Worm (Caenorhabditis elegans): Measurements from ENCODE around the gene srab-1.

The srab-1 gene

ce11 chrV:5102017-5102416, at the start of gene srab-1:
srab-1 (minus strand) TSS chrV:5102117.
- TF ChIP-seq egl-27 (tag; optimal IDR thresholded peaks at IDR 0.05) (no peak), nhr-25 (tag; optimal IDR thresholded peaks at IDR 0.05; ENCODE audit: borderline replicate concordance, insufficient read depth) (no peak)

- peak in 1 of 2 experiments; percentile 0 for TF ChIP-seq unc-62 (GFP tag; optimal IDR thresholded peaks at IDR 0.05 in 1 of 2)
- TF ChIP-seq unc-62 (tag; optimal IDR thresholded peaks at IDR 0.05) = no peak
- TF ChIP-seq nhr-10 (tag; optimal IDR thresholded peaks at IDR 0.05) = no peak
Measured at ce11 chrV:5150880-5151279, 49.0 kb upstream of the srab-1 start, which contains the start of gene srh-130. srh-130 (plus strand) TSS chrV:5151180.

- no peak for TF ChIP-seq skn-1 (tag; optimal IDR thresholded peaks at IDR 0.05)
- no peak for TF ChIP-seq F37D6.2 (tag; optimal IDR thresholded peaks at IDR 0.05)
- TF ChIP-seq snpc-1.2 (GFP tag; IDR thresholded peaks at IDR 0.05) = no peak
- no peak for TF ChIP-seq pqm-1 (tag; optimal IDR thresholded peaks at IDR 0.05)
- TF ChIP-seq fos-1 (tag; optimal IDR thresholded peaks at IDR 0.05) = no peak
- no peak for TF ChIP-seq nhr-76 (tag; optimal IDR thresholded peaks at IDR 0.05)
- no peak for TF ChIP-seq lim-7 (GFP tag; IDR thresholded peaks at IDR 0.05)
- no peak for TF ChIP-seq T26A8.4 (GFP tag; IDR thresholded peaks at IDR 0.05)
- no peak for TF ChIP-seq egl-43 (GFP tag; IDR thresholded peaks at IDR 0.05)
- no peak for TF ChIP-seq hmg-1.1 (GFP tag; IDR thresholded peaks at IDR 0.05)
Measured at ce11 chrV:5146394-5146793, 44.5 kb upstream of the srab-1 start, which contains the start of gene F14F9.6. F14F9.6 (minus strand) TSS chrV:5146494.

ce11 chrV:5144541-5144940, 42.6 kb upstream of the srab-1 start, which contains the start of gene F14F9.2:
F14F9.2 (plus strand) TSS chrV:5144841.
- TF ChIP-seq ama-1 (optimal IDR thresholded peaks at IDR 0.05) (no peak), hmg-1.1 (GFP tag; IDR thresholded peaks at IDR 0.05) (no peak), jun-1 (tag; optimal IDR thresholded peaks at IDR 0.05) (no peak), pqm-1 (tag; optimal IDR thresholded peaks at IDR 0.05) (no peak), egl-43 (GFP tag; IDR thresholded peaks at IDR 0.05) (no peak)

ce11 chrV:5143785-5144184, 41.9 kb upstream of the srab-1 start, which contains the start of gene srh-129:
srh-129 (minus strand) TSS chrV:5143885.
- TF ChIP-seq T20F7.1 (GFP tag; optimal IDR thresholded peaks at IDR 0.05) = no peak
- TF ChIP-seq attf-4 (tag; optimal IDR thresholded peaks at IDR 0.05) = no peak
- TF ChIP-seq ces-1 (GFP tag; optimal IDR thresholded peaks at IDR 0.05) = no peak
- TF ChIP-seq ceh-44 (GFP tag; IDR thresholded peaks at IDR 0.05) = no peak
- TF ChIP-seq spr-3 (GFP tag; optimal IDR thresholded peaks at IDR 0.05) = no peak
- TF ChIP-seq nhr-76 (tag; optimal IDR thresholded peaks at IDR 0.05) = no peak
- no peak for TF ChIP-seq ztf-11 (tag; optimal IDR thresholded peaks at IDR 0.05)

- no peak for TF ChIP-seq pqm-1 (tag; optimal IDR thresholded peaks at IDR 0.05)
- no peak for TF ChIP-seq F49E8.2 (tag; optimal IDR thresholded peaks at IDR 0.05; ENCODE audit: borderline replicate concordance)
- TF ChIP-seq ZK546.5 (tag; optimal IDR thresholded peaks at IDR 0.05) = no peak
Measured at ce11 chrV:5137919-5138318, 36.0 kb upstream of the srab-1 start, which contains the start of gene F14F9.3. F14F9.3 (plus strand) TSS chrV:5138219.

DNA sequence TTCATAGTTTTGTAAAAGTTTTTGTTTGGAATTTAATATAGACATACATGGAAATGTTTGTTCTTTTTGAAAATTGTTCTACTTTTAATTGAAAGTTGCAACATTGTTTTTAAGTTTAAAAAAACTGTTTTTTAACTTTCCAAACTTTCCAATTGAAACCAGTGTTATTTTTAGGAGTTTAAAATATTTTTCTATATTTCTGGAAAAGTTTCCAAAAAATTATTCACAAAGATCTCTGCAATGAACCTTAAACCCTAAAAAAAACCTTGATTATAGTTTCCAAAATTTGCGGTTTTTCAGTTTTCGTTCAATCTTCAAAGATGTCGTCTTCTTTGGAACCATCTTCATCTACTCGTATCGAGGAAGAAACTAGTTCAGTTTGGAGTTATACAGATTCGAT, 30.5 kb upstream of the srab-1 start, which contains the start of gene F14F9.4:
TSS of gene F14F9.4 (plus strand) at position 301 of the 400 bp plus-strand sequence.
- TF ChIP-seq daf-19 (GFP tag; conservative IDR thresholded peaks at IDR 0.05) (no peak), D1046.2 (GFP tag; IDR thresholded peaks at IDR 0.05) (no peak), nhr-25 (tag; optimal IDR thresholded peaks at IDR 0.05; ENCODE audit: borderline replicate concordance, insufficient read depth) (no peak), madf-5 (GFP tag; IDR thresholded peaks at IDR 0.05) (no peak), dpl-1 (GFP tag; optimal IDR thresholded peaks at IDR 0.05) (no peak), ceh-62 (tag; optimal IDR thresholded peaks at IDR 0.05) (no peak), nhr-28 (tag; optimal IDR thresholded peaks at IDR 0.05) (no peak), tag-97 (GFP tag; IDR thresholded peaks at IDR 0.05) (no peak), ceh-20 (GFP tag; IDR thresholded peaks at IDR 0.05) (no peak), unc-39 (tag; optimal IDR thresholded peaks at IDR 0.05) (no peak)
